Worm (Caenorhabditis elegans): Measurements from ENCODE around the gene npr-38.

npr-38 gene

DNA sequence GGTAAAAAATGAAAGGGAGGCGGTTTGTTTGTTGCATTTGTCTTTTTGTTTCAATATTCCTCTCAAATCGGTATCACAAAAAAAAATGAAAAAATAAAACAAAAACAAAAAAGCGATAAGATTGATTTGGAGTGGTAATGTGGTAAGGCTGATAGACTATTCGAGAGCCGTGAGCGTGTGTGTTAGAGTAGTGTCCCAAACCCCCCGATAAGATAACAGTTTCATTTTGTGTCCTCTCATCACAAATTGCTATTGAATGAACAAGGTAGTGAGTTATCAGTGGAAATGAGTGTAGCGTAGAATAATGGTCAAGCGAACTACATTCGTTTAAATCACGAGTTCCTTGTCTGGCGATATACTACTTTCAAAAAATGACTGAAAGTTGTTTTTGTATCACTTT lies 27.0 kb downstream of the npr-38 start:
- TF ChIP-seq grh-1 (GFP tag; IDR thresholded peaks at IDR 0.05): no peak
- peak; percentile 95 for TF ChIP-seq elt-2 (tag; optimal IDR thresholded peaks at IDR 0.05)
- no peak for TF ChIP-seq skn-1 (tag; optimal IDR thresholded peaks at IDR 0.05)
- no peak for TF ChIP-seq pax-3 (tag; optimal IDR thresholded peaks at IDR 0.05)
- peak in 1 of 2 experiments; percentile 45 for TF ChIP-seq lin-35 (GFP tag; optimal IDR thresholded peaks at IDR 0.05)
- TF ChIP-seq nhr-237 (tag; optimal IDR thresholded peaks at IDR 0.05): no peak
- TF ChIP-seq pqm-1 (tag; optimal IDR thresholded peaks at IDR 0.05): peak; percentile 20
- TF ChIP-seq alr-1 (tag; optimal IDR thresholded peaks at IDR 0.05; ENCODE audit: borderline replicate concordance): no peak
- peak; percentile 41 for TF ChIP-seq nhr-20 (tag; optimal IDR thresholded peaks at IDR 0.05)
- TF ChIP-seq nhr-71 (tag; optimal IDR thresholded peaks at IDR 0.05): peak; percentile 15
- TF ChIP-seq nhr-47 (tag; optimal IDR thresholded peaks at IDR 0.05): no peak
- TF ChIP-seq nhr-12 (tag; optimal IDR thresholded peaks at IDR 0.05): no peak
- TF ChIP-seq ceh-63 (GFP tag; optimal IDR thresholded peaks at IDR 0.05): no peak
- peak; percentile 38 for TF ChIP-seq nhr-90 (tag; optimal IDR thresholded peaks at IDR 0.05; ENCODE audit: poor library complexity)
- TF ChIP-seq efl-1 (optimal IDR thresholded peaks at IDR 0.05): no peak
- TF ChIP-seq efl-1 (GFP tag; optimal IDR thresholded peaks at IDR 0.05 in 1 of 2): peak in 1 of 2 experiments; percentile 38
- TF ChIP-seq fkh-8 (tag; optimal IDR thresholded peaks at IDR 0.05): no peak
- peak; percentile 15 for TF ChIP-seq tlp-1 (tag; optimal IDR thresholded peaks at IDR 0.05)
- no peak for TF ChIP-seq C34B4.2 (tag; optimal IDR thresholded peaks at IDR 0.05)

DNA sequence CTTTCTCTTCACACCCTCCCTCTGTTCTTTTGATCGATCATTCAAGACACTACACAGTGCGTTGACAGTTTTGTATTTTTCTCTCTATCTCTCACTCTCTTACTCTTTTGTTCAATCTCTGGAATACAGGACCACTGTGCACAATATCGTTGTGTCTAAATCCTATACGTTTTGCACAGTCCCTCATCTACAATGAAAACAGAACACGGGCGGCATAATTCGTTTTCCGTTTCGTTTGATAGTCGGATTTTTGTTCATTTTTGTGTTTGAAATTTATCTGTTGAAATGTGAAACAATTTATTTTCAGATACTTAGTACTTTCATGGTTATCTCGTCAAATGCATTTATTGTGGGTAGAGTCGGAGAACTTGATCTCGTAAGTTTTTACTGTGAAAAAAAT lies 30.0 kb downstream of the npr-38 start, which contains the start of gene C03B1.7:
Gene C03B1.7 (plus strand): TSS at position 301 of the 400 bp plus-strand sequence.
- TF ChIP-seq unc-62 (GFP tag; optimal IDR thresholded peaks at IDR 0.05) (no peak), sox-4 (tag; optimal IDR thresholded peaks at IDR 0.05) (no peak)

DNA sequence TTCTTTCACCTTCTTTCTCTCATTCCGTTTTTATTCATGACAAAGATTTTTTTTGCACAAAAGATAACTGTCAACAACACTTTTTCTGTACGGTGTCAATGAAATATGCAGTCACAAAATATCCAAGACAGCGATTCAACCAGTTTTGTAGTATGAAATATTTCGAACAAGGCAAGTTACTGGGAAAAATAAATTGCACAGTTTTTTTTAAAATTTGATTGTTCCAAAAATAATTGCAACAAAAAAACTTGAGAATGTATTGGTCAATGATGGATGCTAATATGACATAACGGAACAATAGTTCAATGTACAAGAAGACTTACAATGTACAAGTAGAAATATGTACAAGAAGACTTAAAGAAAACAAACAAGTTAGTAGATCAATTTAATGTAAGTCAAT lies 34.3 kb downstream of the npr-38 start:
- TF ChIP-seq efl-1 (optimal IDR thresholded peaks at IDR 0.05) (no peak), efl-1 (GFP tag; optimal IDR thresholded peaks at IDR 0.05 in 1 of 2) (no peak), ets-5 (GFP tag; IDR thresholded peaks at IDR 0.05) (no peak), nhr-84 (tag; optimal IDR thresholded peaks at IDR 0.05) (no peak), ceh-8 (GFP tag; optimal IDR thresholded peaks at IDR 0.05) (no peak), fkh-8 (tag; optimal IDR thresholded peaks at IDR 0.05) (no peak), unc-86 (tag; optimal IDR thresholded peaks at IDR 0.05) (no peak), nhr-90 (tag; optimal IDR thresholded peaks at IDR 0.05; ENCODE audit: poor library complexity) (no peak), elt-3 (tag; optimal IDR thresholded peaks at IDR 0.05) (no peak), lsy-2 (tag; optimal IDR thresholded peaks at IDR 0.05) (no peak), ztf-4 (tag; optimal IDR thresholded peaks at IDR 0.05) (no peak), ceh-90 (tag; optimal IDR thresholded peaks at IDR 0.05) (no peak), lir-3 (tag; optimal IDR thresholded peaks at IDR 0.05; ENCODE audit: poor library complexity) (no peak), mdl-1 (tag; optimal IDR thresholded peaks at IDR 0.05) (no peak), pqm-1 (tag; optimal IDR thresholded peaks at IDR 0.05) (no peak), nhr-85 (tag) (no peak), zip-4 (GFP tag; optimal IDR thresholded peaks at IDR 0.05) (no peak), nhr-28 (tag; optimal IDR thresholded peaks at IDR 0.05) (no peak), unc-62 (GFP tag; optimal IDR thresholded peaks at IDR 0.05) (no peak), unc-98 (GFP tag; IDR thresholded peaks at IDR 0.05) (no peak)

DNA sequence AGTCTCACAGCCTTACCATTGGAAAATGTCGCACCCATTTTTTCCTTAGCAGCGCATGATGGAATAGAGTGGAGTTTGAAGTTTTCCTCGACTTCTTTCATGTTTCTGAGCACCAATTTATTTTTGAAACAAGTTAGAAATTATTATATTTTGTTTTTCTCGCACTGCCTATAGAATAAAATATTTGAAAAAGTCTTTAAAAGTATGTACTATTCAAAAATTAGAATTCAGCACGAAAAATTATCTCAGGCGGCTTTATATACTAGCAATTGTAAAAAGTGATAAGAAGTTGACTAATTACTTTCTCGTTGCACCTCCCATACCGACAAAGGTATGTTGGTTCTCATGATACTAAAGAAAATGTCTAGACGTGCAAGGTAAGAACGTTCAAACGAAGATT lies 35.5 kb downstream of the npr-38 start, which contains the start of gene C03B1.9:
Gene C03B1.9 (minus strand): TSS at position 101 of the 400 bp plus-strand sequence.
- TF ChIP-seq hlh-4 (tag; optimal IDR thresholded peaks at IDR 0.05) (no peak), sup-37 (GFP tag; optimal IDR thresholded peaks at IDR 0.05) (no peak), pax-3 (tag; optimal IDR thresholded peaks at IDR 0.05) (no peak)
